Worm (Caenorhabditis elegans) whole organism, midembryonic: ENCODE results near the gene D1054.19.

ENCODE experiments used
- T22C8.4 ChIP-seq: fragments of 200-800 bp; sonication (Bioruptor generic); IDR thresholded peaks from 2 replicates; pipeline ENCODE4 v1.3.6; 2022; ENCODE audit warnings: missing genetic modification characterization, missing compliant biosample characterization
- ref-1 ChIP-seq: fragments of 200-800 bp; sonication (Bioruptor generic); conservative IDR thresholded peaks from 2 replicates; pipeline ENCODE4 v1.3.6; 2022; ENCODE audit warnings: missing genetic modification reagents, missing genetic modification characterization, missing compliant biosample characterization
- tab-1 ChIP-seq: fragments of 200-800 bp; sonication (Bioruptor generic); IDR thresholded peaks from 2 replicates; pipeline ENCODE4 v1.3.6; 2022; ENCODE audit warnings: missing genetic modification characterization, missing compliant biosample characterization
- ztf-29 ChIP-seq: fragments of 200-800 bp; sonication (Bioruptor generic); IDR thresholded peaks from 2 replicates; pipeline ENCODE4 v1.3.6; 2022; ENCODE audit warnings: missing genetic modification reagents, missing genetic modification characterization, missing compliant biosample characterization

- TF ChIP-seq ztf-29 (GFP tag; lab: Robert Waterston, UW) (no peak), ref-1 (no peak), tab-1 (GFP tag; lab: Robert Waterston, UW) (no peak), T22C8.4 (GFP tag; lab: Robert Waterston, UW) (no peak)
Observed at ce11 chrV:10834682-10835219, 39.2 kb downstream of the D1054.19 start.
